Worm (Caenorhabditis elegans): ENCODE measurements around the gene swp-1.

The swp-1 gene

ce11 chrIII:5711881-5712643, 6.7 kb upstream of the swp-1 start:
- TF ChIP-seq lin-13 (GFP tag; optimal IDR thresholded peaks at IDR 0.05) (no peak), nhr-10 (tag; optimal IDR thresholded peaks at IDR 0.05) (no peak), lin-39 (tag; optimal IDR thresholded peaks at IDR 0.05) (no peak), ztf-4 (tag; optimal IDR thresholded peaks at IDR 0.05) (no peak), dmd-4 (tag; optimal IDR thresholded peaks at IDR 0.05) (no peak), mab-5 (tag; optimal IDR thresholded peaks at IDR 0.05) (no peak), nhr-21 (tag; optimal IDR thresholded peaks at IDR 0.05) (no peak), R02D3.7 (tag; optimal IDR thresholded peaks at IDR 0.05) (no peak), unc-39 (tag; optimal IDR thresholded peaks at IDR 0.05) (no peak), alr-1 (tag; optimal IDR thresholded peaks at IDR 0.05) (no peak), C34F6.9 (tag; optimal IDR thresholded peaks at IDR 0.05) (no peak), blmp-1 (tag; optimal IDR thresholded peaks at IDR 0.05; ENCODE audit: insufficient read depth) (no peak), ama-1 (optimal IDR thresholded peaks at IDR 0.05) (no peak), sma-9 (GFP tag; optimal IDR thresholded peaks at IDR 0.05) (no peak), sma-9 (tag; optimal IDR thresholded peaks at IDR 0.05) (no peak), nhr-129 (tag; optimal IDR thresholded peaks at IDR 0.05) (no peak), nhr-237 (tag; optimal IDR thresholded peaks at IDR 0.05) (no peak)

ce11 chrIII:5711242-5711641, 5.9 kb upstream of the swp-1 start, which contains the start of gene rbm-26:
Gene rbm-26 (plus strand): TSS chrIII:5711542.
- TF ChIP-seq unc-55 (GFP tag; optimal IDR thresholded peaks at IDR 0.05) (peak; percentile 24), nhr-11 (tag; optimal IDR thresholded peaks at IDR 0.05) (no peak), ceh-82 (tag; optimal IDR thresholded peaks at IDR 0.05) (no peak)

ce11 chrIII:5710676-5711075, 5.4 kb upstream of the swp-1 start:
- peak; percentile 29 for TF ChIP-seq sma-3 (GFP tag; optimal IDR thresholded peaks at IDR 0.05)
- peak; percentile 5 for TF ChIP-seq lin-13 (GFP tag; optimal IDR thresholded peaks at IDR 0.05)
- peak in 1 of 2 experiments; percentile 81 for TF ChIP-seq lsy-2 (tag; optimal IDR thresholded peaks at IDR 0.05)
- TF ChIP-seq nhr-21 (tag; optimal IDR thresholded peaks at IDR 0.05) = peak; percentile 83
- peak; percentile 36 for TF ChIP-seq fos-1 (tag; optimal IDR thresholded peaks at IDR 0.05)
- peak; percentile 10 for TF ChIP-seq gmeb-1 (tag; optimal IDR thresholded peaks at IDR 0.05)
- TF ChIP-seq sma-9 (GFP tag; optimal IDR thresholded peaks at IDR 0.05) = peak; percentile 43
- TF ChIP-seq sma-9 (tag; optimal IDR thresholded peaks at IDR 0.05) = no peak
- TF ChIP-seq mbf-1 (tag; optimal IDR thresholded peaks at IDR 0.05) = no peak
- peak; percentile 7 for TF ChIP-seq blmp-1 (tag; optimal IDR thresholded peaks at IDR 0.05; ENCODE audit: insufficient read depth)
- TF ChIP-seq nhr-129 (tag; optimal IDR thresholded peaks at IDR 0.05) = peak; percentile 26
- TF ChIP-seq Y55F3AM.14 (GFP tag; optimal IDR thresholded peaks at IDR 0.05) = no peak
- TF ChIP-seq unc-62 (GFP tag; optimal IDR thresholded peaks at IDR 0.05) = no peak

ce11 chrIII:5710045-5710444, 4.7 kb upstream of the swp-1 start, which contains the start of gene B0336.12:
Gene B0336.12 (minus strand): TSS chrIII:5710145.
- TF ChIP-seq unc-55 (GFP tag; optimal IDR thresholded peaks at IDR 0.05) (no peak), crh-2 (tag; optimal IDR thresholded peaks at IDR 0.05) (no peak), ZK546.5 (tag; optimal IDR thresholded peaks at IDR 0.05) (no peak), ama-1 (optimal IDR thresholded peaks at IDR 0.05) (no peak), ztf-11 (tag; optimal IDR thresholded peaks at IDR 0.05) (no peak), mdl-1 (tag; optimal IDR thresholded peaks at IDR 0.05) (no peak), mbf-1 (tag; optimal IDR thresholded peaks at IDR 0.05) (no peak), gmeb-1 (tag; optimal IDR thresholded peaks at IDR 0.05) (no peak), nhr-77 (tag; optimal IDR thresholded peaks at IDR 0.05) (no peak), peb-1 (tag; optimal IDR thresholded peaks at IDR 0.05) (no peak), nhr-21 (tag; optimal IDR thresholded peaks at IDR 0.05) (no peak), lin-13 (GFP tag; optimal IDR thresholded peaks at IDR 0.05) (no peak), blmp-1 (tag; optimal IDR thresholded peaks at IDR 0.05; ENCODE audit: insufficient read depth) (no peak), nhr-25 (tag; optimal IDR thresholded peaks at IDR 0.05) (no peak), sem-4 (tag; optimal IDR thresholded peaks at IDR 0.05) (no peak), skn-1 (tag; optimal IDR thresholded peaks at IDR 0.05) (no peak), elt-1 (tag; optimal IDR thresholded peaks at IDR 0.05) (no peak), nhr-12 (tag; optimal IDR thresholded peaks at IDR 0.05) (no peak), lsy-2 (tag; optimal IDR thresholded peaks at IDR 0.05) (no peak)
